Worm (Caenorhabditis elegans) whole organism, L2 larva: Measurements from ENCODE around the gene srh-132.
A peak's percentile ranks its signal among the peaks of the same experiment; 100 is the strongest.

Experiments
- C34F6.9 ChIP-seq: fragments of 150-350 bp; optimal IDR thresholded peaks from 2 replicates; lab custom pipeline; 2014; ENCODE audit warnings: missing biosample characterization, missing genetic modification characterization
- F13H6.1 ChIP-seq: sonication (generic microtip); optimal IDR thresholded peaks from 2 replicates; lab custom pipeline; 2016; ENCODE audit warnings: missing genetic modification characterization, missing compliant biosample characterization
- R02D3.7 ChIP-seq: fragments of 150-350 bp; optimal IDR thresholded peaks from 2 replicates; lab custom pipeline; 2014; ENCODE audit warnings: missing biosample characterization, missing genetic modification characterization
- Y55F3AM.14 ChIP-seq: fragments of 200-800 bp; sonication (Bioruptor generic); optimal IDR thresholded peaks from 2 replicates; lab custom pipeline; 2018; ENCODE audit warnings: mild to moderate bottlenecking, missing genetic modification characterization, missing compliant biosample characterization
- aly-2 ChIP-seq: fragments of 150-350 bp; optimal IDR thresholded peaks from 2 replicates; lab custom pipeline; 2014; ENCODE audit warnings: missing biosample characterization, missing genetic modification characterization
- ama-1 ChIP-seq: fragments of 150-350 bp; optimal IDR thresholded peaks from 2 replicates; lab custom pipeline; 2018; ENCODE audit warnings: inconsistent platforms
- blmp-1 ChIP-seq: sonication (generic microtip); optimal IDR thresholded peaks from 2 replicates; lab custom pipeline; 2017; ENCODE audit warnings: missing genetic modification characterization, mild to moderate bottlenecking, missing compliant biosample characterization, antibody characterized with exemption, moderate library complexity; ENCODE audit not compliant: insufficient read depth
- ceh-82 ChIP-seq: fragments of 150-350 bp; optimal IDR thresholded peaks from 2 replicates; lab custom pipeline; 2014; ENCODE audit warnings: missing biosample characterization, missing genetic modification characterization
- crh-2 ChIP-seq: sonication (generic microtip); optimal IDR thresholded peaks from 2 replicates; lab custom pipeline; 2017; ENCODE audit warnings: missing biosample characterization, missing genetic modification characterization
- dmd-4 ChIP-seq: sonication (generic microtip); optimal IDR thresholded peaks from 2 replicates; lab custom pipeline; 2017; ENCODE audit warnings: missing biosample characterization, missing genetic modification characterization
- egl-27 ChIP-seq: sonication (generic microtip); optimal IDR thresholded peaks from 3 replicates; lab custom pipeline; 2017; ENCODE audit warnings: missing biosample characterization, missing genetic modification reagents, missing genetic modification characterization
- fos-1 ChIP-seq: fragments of 150-350 bp; optimal IDR thresholded peaks from 2 replicates; lab custom pipeline; 2014; ENCODE audit warnings: missing biosample characterization, missing genetic modification characterization
- lin-11 ChIP-seq: fragments of 150-350 bp; sonication (generic microtip); optimal IDR thresholded peaks from 2 replicates; lab custom pipeline; 2014; ENCODE audit warnings: missing biosample characterization, missing genetic modification characterization, inconsistent platforms, mixed read lengths
- lin-39 ChIP-seq: fragments of 150-350 bp; optimal IDR thresholded peaks from 2 replicates; lab custom pipeline; 2014; ENCODE audit warnings: missing biosample characterization, missing genetic modification reagents, missing genetic modification characterization
- lsy-2 ChIP-seq, 2 experiments: fragments of 150-350 bp in 1 of 2; sonication (generic microtip) in 1 of 2; optimal IDR thresholded peaks; 2 replicates each; lab custom pipeline; 2014 to 2017; ENCODE audit warnings: missing biosample characterization in 2 of 2, missing genetic modification characterization in 2 of 2
- mbf-1 ChIP-seq: sonication (generic microtip); optimal IDR thresholded peaks from 2 replicates; lab custom pipeline; 2017; ENCODE audit warnings: missing biosample characterization, missing genetic modification characterization
- mdl-1 ChIP-seq, 2 experiments: fragments of 150-350 bp in 1 of 2; sonication (generic microtip) in 1 of 2; optimal IDR thresholded peaks; 2 replicates each; lab custom pipeline; 2017; ENCODE audit warnings: missing biosample characterization in 2 of 2, missing genetic modification characterization in 2 of 2
- nhr-10 ChIP-seq: sonication (generic microtip); optimal IDR thresholded peaks from 2 replicates; lab custom pipeline; 2017; ENCODE audit warnings: missing biosample characterization, missing genetic modification characterization
- nhr-129 ChIP-seq: fragments of 150-350 bp; optimal IDR thresholded peaks from 2 replicates; lab custom pipeline; 2014; ENCODE audit warnings: missing biosample characterization, missing genetic modification characterization
- nhr-23 ChIP-seq: fragments of 150-350 bp; optimal IDR thresholded peaks from 2 replicates; lab custom pipeline; 2014; ENCODE audit warnings: missing biosample characterization, missing genetic modification reagents, missing genetic modification characterization
- nhr-237 ChIP-seq: fragments of 150-350 bp; optimal IDR thresholded peaks from 2 replicates; lab custom pipeline; 2014; ENCODE audit warnings: missing biosample characterization, missing genetic modification characterization
- nhr-25 ChIP-seq: fragments of 150-350 bp; sonication (generic microtip); optimal IDR thresholded peaks from 3 replicates; lab custom pipeline; 2014; ENCODE audit warnings: missing biosample characterization, missing genetic modification characterization
- nhr-6 ChIP-seq: fragments of 150-350 bp; optimal IDR thresholded peaks from 2 replicates; lab custom pipeline; 2014; ENCODE audit warnings: missing biosample characterization, missing genetic modification characterization
- nhr-77 ChIP-seq: fragments of 150-350 bp; optimal IDR thresholded peaks from 2 replicates; lab custom pipeline; 2014; ENCODE audit warnings: missing biosample characterization, missing genetic modification characterization
- sem-4 ChIP-seq: fragments of 150-350 bp; optimal IDR thresholded peaks from 2 replicates; lab custom pipeline; 2014; ENCODE audit warnings: missing biosample characterization, missing genetic modification reagents, missing genetic modification characterization
- sma-3 ChIP-seq: sonication (generic microtip); optimal IDR thresholded peaks from 2 replicates; lab custom pipeline; 2016; ENCODE audit warnings: missing genetic modification reagents, missing genetic modification characterization, missing compliant biosample characterization
- sma-9 ChIP-seq, 2 experiments: fragments of 150-350 bp in 1 of 2; sonication (generic microtip) in 1 of 2; optimal IDR thresholded peaks; 2 replicates each; lab custom pipeline; 2014 to 2016; ENCODE audit warnings: missing genetic modification characterization in 2 of 2, mild to moderate bottlenecking in 1 of 2, missing biosample characterization in 1 of 2, missing compliant biosample characterization in 1 of 2, missing genetic modification reagents in 1 of 2, moderate library complexity in 1 of 2
- snpc-4 ChIP-seq: fragments of 150-350 bp; optimal IDR thresholded peaks from 2 replicates; lab custom pipeline; 2014; ENCODE audit warnings: missing biosample characterization, missing genetic modification characterization
- unc-39 ChIP-seq: fragments of 150-350 bp; optimal IDR thresholded peaks from 2 replicates; lab custom pipeline; 2014; ENCODE audit warnings: missing biosample characterization, missing genetic modification characterization
- unc-55 ChIP-seq: fragments of 150-350 bp; sonication (generic microtip); optimal IDR thresholded peaks from 3 replicates; lab custom pipeline; 2014; ENCODE audit warnings: missing biosample characterization, missing genetic modification reagents, missing genetic modification characterization
- zag-1 ChIP-seq: fragments of 150-350 bp; optimal IDR thresholded peaks from 2 replicates; lab custom pipeline; 2014; ENCODE audit warnings: missing biosample characterization, missing genetic modification characterization
- ztf-1 ChIP-seq: fragments of 200-800 bp; sonication (Bioruptor generic); conservative IDR thresholded peaks from 2 replicates; pipeline ENCODE4 v1.3.6; 2022; ENCODE audit warnings: missing genetic modification characterization, missing compliant biosample characterization
- ztf-11 ChIP-seq: sonication (generic microtip); optimal IDR thresholded peaks from 2 replicates; lab custom pipeline; 2017; ENCODE audit warnings: missing biosample characterization, missing genetic modification characterization
- ztf-4 ChIP-seq: fragments of 150-350 bp; optimal IDR thresholded peaks from 2 replicates; lab custom pipeline; 2014; ENCODE audit warnings: missing biosample characterization, missing genetic modification characterization

The srh-132 gene

ce11 chrV:17414951-17415350, 4.9 kb downstream of the srh-132 start, which contains the start of gene T27C5.12:
TSS of gene T27C5.12 (plus strand) at chrV:17415251.
- no peak for TF ChIP-seq lsy-2 (tag; optimal IDR thresholded peaks at IDR 0.05; lab: Kevin White, UChicago)
- no peak for TF ChIP-seq mbf-1 (tag; lab: Kevin White, UChicago)
- no peak for TF ChIP-seq sma-3
- TF ChIP-seq nhr-237 (tag; lab: Kevin White, UChicago) = no peak
- no peak for TF ChIP-seq nhr-6
- no peak for TF ChIP-seq ceh-82 (tag; lab: Kevin White, UChicago)

DNA sequence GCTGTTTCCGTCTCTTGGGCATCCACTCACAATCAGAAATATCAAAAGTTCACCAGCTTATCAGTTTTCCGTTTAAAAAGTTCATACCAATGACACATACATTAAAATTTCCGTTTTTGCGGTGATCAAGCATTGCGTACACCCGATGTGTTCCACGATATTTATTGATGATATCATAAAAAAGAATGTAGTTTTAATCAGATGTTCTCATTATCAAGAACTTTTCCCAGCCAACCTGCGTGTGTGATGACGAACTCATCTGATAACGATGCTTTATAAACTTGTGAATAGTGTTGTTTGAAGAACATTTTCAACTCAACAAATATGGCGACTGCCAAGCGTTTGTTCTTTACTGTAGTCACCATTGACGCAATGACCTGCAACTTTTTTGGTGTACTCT, 6.8 kb downstream of the srh-132 start, which contains the start of gene clc-21:
clc-21 (plus strand) TSS at position 301 of the 400 bp plus-strand sequence.
- TF ChIP-seq fos-1 (tag; lab: Kevin White, UChicago) (peak; percentile 35), crh-2 (tag; lab: Kevin White, UChicago) (no peak), ztf-11 (tag; lab: Kevin White, UChicago) (no peak)

DNA sequence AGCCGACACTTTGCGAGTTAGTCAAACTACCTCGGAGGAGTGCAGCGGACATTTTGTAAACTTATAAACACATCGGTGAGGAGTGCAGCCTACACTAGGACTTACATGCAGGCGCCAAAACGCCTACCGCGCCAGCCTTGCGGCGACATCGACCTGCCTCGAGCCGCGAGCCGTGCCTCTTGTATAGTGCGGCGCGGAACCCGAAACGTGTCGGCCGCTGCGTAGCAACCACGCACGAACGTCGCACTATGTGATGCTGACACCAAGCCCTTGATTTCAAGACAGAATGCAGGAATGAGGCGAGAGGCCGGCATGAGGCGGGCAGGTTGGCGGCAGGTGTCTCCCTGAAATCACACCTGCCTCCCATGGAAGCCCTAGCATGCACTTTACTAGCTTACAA, 19.2 kb downstream of the srh-132 start:
- TF ChIP-seq mdl-1 (tag; optimal IDR thresholded peaks at IDR 0.05; lab: Kevin White, UChicago) (no peak), dmd-4 (no peak), nhr-25 (tag; lab: Kevin White, UChicago) (no peak), sma-3 (no peak), nhr-23 (tag; lab: Kevin White, UChicago) (no peak), snpc-4 (tag; lab: Kevin White, UChicago) (no peak), F13H6.1 (tag; lab: Kevin White, UChicago) (no peak), ztf-4 (no peak), zag-1 (tag; lab: Kevin White, UChicago) (no peak), blmp-1 (tag; lab: Kevin White, UChicago) (no peak), egl-27 (no peak), R02D3.7 (tag; lab: Kevin White, UChicago) (no peak), lin-11 (tag; lab: Kevin White, UChicago) (no peak), sem-4 (tag; lab: Kevin White, UChicago) (no peak), nhr-77 (tag; lab: Kevin White, UChicago) (no peak), C34F6.9 (tag; lab: Kevin White, UChicago) (no peak), unc-39 (tag; lab: Kevin White, UChicago) (no peak)

DNA sequence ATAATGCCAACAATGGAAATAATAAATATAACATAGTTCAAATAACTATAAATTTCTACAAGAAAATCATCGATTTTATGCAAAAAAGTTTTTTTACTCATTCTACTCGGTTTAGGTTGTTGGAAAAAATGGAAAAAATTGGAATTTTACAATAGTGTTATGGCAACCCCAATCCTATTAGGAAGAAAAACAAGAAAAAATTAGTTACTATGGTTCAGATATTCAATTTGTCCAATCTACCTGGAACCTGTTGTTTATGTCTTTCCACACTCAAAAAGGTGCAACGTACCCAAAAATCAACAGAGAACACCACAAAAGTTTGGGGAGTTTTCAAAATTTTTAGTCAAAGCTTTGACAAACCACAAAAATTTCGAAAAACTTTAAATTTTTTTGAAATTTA, 20.0 kb downstream of the srh-132 start, which contains the start of gene T27C5.10:
T27C5.10 (minus strand) TSS at position 101 of the 400 bp plus-strand sequence.
- TF ChIP-seq unc-55 (GFP tag; lab: Kevin White, UChicago) (no peak), ama-1 (no peak), Y55F3AM.14 (GFP tag; lab: Kevin White, UChicago) (no peak), nhr-23 (tag; lab: Kevin White, UChicago) (no peak)

ce11 chrV:17430903-17431302, 20.8 kb downstream of the srh-132 start, which contains the start of gene srbc-27:
TSS of gene srbc-27 (plus strand) at chrV:17431203.
- no peak for TF ChIP-seq sma-9 (GFP tag; optimal IDR thresholded peaks at IDR 0.05; lab: Kevin White, UChicago)
- TF ChIP-seq sma-9 (tag; optimal IDR thresholded peaks at IDR 0.05; lab: Kevin White, UChicago) = no peak
- TF ChIP-seq fos-1 (tag; lab: Kevin White, UChicago) = no peak
- TF ChIP-seq nhr-129 (tag; lab: Kevin White, UChicago) = no peak

- no peak for TF ChIP-seq nhr-10 (tag; lab: Kevin White, UChicago)
- TF ChIP-seq dmd-4 = no peak
- no peak for TF ChIP-seq lin-39
- TF ChIP-seq sma-9 (GFP tag; optimal IDR thresholded peaks at IDR 0.05; lab: Kevin White, UChicago) = no peak
- TF ChIP-seq sma-9 (tag; optimal IDR thresholded peaks at IDR 0.05; lab: Kevin White, UChicago) = no peak
- TF ChIP-seq ama-1 = no peak
- no peak for TF ChIP-seq aly-2 (tag; lab: Kevin White, UChicago)
- TF ChIP-seq mbf-1 (tag; lab: Kevin White, UChicago) = no peak
- no peak for TF ChIP-seq zag-1 (tag; lab: Kevin White, UChicago)
- no peak for TF ChIP-seq snpc-4 (tag; lab: Kevin White, UChicago)
- TF ChIP-seq sma-3 = no peak
- no peak for TF ChIP-seq mdl-1 (tag; optimal IDR thresholded peaks at IDR 0.05; lab: Kevin White, UChicago)
- TF ChIP-seq ztf-1 (GFP tag; lab: Robert Waterston, UW) = no peak
- TF ChIP-seq ztf-11 (tag; lab: Kevin White, UChicago) = no peak
Measured at ce11 chrV:17436492-17436891, 26.4 kb downstream of the srh-132 start, which contains the start of gene F20E11.18. TSS of gene F20E11.18 (minus strand) at chrV:17436592.
